Worm (Caenorhabditis elegans) whole organism, young adult: ENCODE data around the gene tag-322.

Source experiments
- B0261.1 ChIP-seq: sonication (generic microtip); optimal IDR thresholded peaks from 2 replicates; lab custom pipeline; 2016; ENCODE audit warnings: mild to moderate bottlenecking, missing genetic modification characterization, moderate library complexity, missing compliant biosample characterization
- F10E7.11 ChIP-seq: sonication (generic microtip); optimal IDR thresholded peaks from 2 replicates; lab custom pipeline; 2017; ENCODE audit warnings: mild to moderate bottlenecking, missing genetic modification characterization, moderate library complexity, missing compliant biosample characterization
- F23B12.7 ChIP-seq: sonication (generic microtip); optimal IDR thresholded peaks from 2 replicates; lab custom pipeline; 2017; ENCODE audit warnings: missing genetic modification characterization, mild to moderate bottlenecking, missing compliant biosample characterization, antibody characterized with exemption, moderate library complexity; ENCODE audit not compliant: insufficient read depth
- F37B4.10 ChIP-seq: fragments of 200-800 bp; sonication (Bioruptor generic); IDR thresholded peaks from 2 replicates; pipeline ENCODE4 v1.3.6; 2022; ENCODE audit warnings: missing genetic modification characterization, missing compliant biosample characterization
- F49E8.2 ChIP-seq: sonication (generic microtip); optimal IDR thresholded peaks from 3 replicates; lab custom pipeline; 2017; ENCODE audit warnings: missing genetic modification characterization, mild to moderate bottlenecking, missing compliant biosample characterization, antibody characterized with exemption, moderate library complexity; ENCODE audit not compliant: insufficient read depth
- F55B11.4 ChIP-seq: sonication (generic microtip); optimal IDR thresholded peaks from 2 replicates; lab custom pipeline; 2016; ENCODE audit warnings: missing compliant biosample characterization, missing genetic modification characterization, borderline replicate concordance; ENCODE audit not compliant: insufficient read depth
- F57A8.1 ChIP-seq: fragments of 200-800 bp; sonication (Bioruptor generic); optimal IDR thresholded peaks from 2 replicates; lab custom pipeline; 2018; ENCODE audit warnings: mild to moderate bottlenecking, missing genetic modification characterization, moderate library complexity, missing compliant biosample characterization
- T26A5.8 ChIP-seq: sonication (generic microtip); optimal IDR thresholded peaks from 2 replicates; lab custom pipeline; 2016; ENCODE audit warnings: missing genetic modification characterization, missing compliant biosample characterization
- Y56A3A.18 ChIP-seq: fragments of 200-800 bp; sonication (Bioruptor generic); IDR thresholded peaks from 2 replicates; pipeline ENCODE4 v1.3.6; 2022; ENCODE audit warnings: missing genetic modification reagents, missing genetic modification characterization, missing compliant biosample characterization
- Y67H2A.10 ChIP-seq: fragments of 200-800 bp; sonication (Bioruptor generic); conservative IDR thresholded peaks from 2 replicates; pipeline ENCODE4 v1.3.6; 2022; ENCODE audit warnings: missing genetic modification reagents, missing genetic modification characterization, missing compliant biosample characterization
- Y79H2A.3 ChIP-seq: fragments of 200-800 bp; sonication (Bioruptor generic); conservative IDR thresholded peaks from 2 replicates; pipeline ENCODE4 v1.3.6; 2022; ENCODE audit warnings: missing genetic modification reagents, missing genetic modification characterization, missing compliant biosample characterization
- akir-1 ChIP-seq: fragments of 200-800 bp; sonication (Bioruptor generic); optimal IDR thresholded peaks from 2 replicates; lab custom pipeline; 2018; ENCODE audit warnings: mild to moderate bottlenecking, missing genetic modification characterization, moderate library complexity, missing compliant biosample characterization
- athp-1 ChIP-seq: sonication (generic microtip); optimal IDR thresholded peaks from 2 replicates; lab custom pipeline; 2017; ENCODE audit warnings: mild to moderate bottlenecking, missing genetic modification characterization, missing compliant biosample characterization
- attf-3 ChIP-seq: fragments of 200-800 bp; sonication (Bioruptor generic); conservative IDR thresholded peaks from 2 replicates; pipeline ENCODE4 v1.3.6; 2022; ENCODE audit warnings: missing genetic modification reagents, missing genetic modification characterization, missing compliant biosample characterization
- attf-5 ChIP-seq: fragments of 200-800 bp; sonication (Bioruptor generic); optimal IDR thresholded peaks from 2 replicates; lab custom pipeline; 2018; ENCODE audit warnings: mild to moderate bottlenecking, missing genetic modification characterization, missing compliant biosample characterization
- attf-6 ChIP-seq: fragments of 200-800 bp; sonication (Bioruptor generic); IDR thresholded peaks from 2 replicates; pipeline ENCODE4 v1.3.6; 2022; ENCODE audit warnings: missing genetic modification reagents, missing genetic modification characterization, missing compliant biosample characterization
- bed-2 ChIP-seq: fragments of 200-800 bp; sonication (Bioruptor generic); IDR thresholded peaks from 2 replicates; pipeline ENCODE4 v1.3.6; 2022; ENCODE audit warnings: missing genetic modification reagents, missing genetic modification characterization, missing compliant biosample characterization
- cebp-1 ChIP-seq, 2 experiments: fragments of 200-800 bp in 1 of 2; sonication (Bioruptor generic) in 1 of 2; sonication (generic microtip) in 1 of 2; IDR thresholded peaks in 1 of 2; optimal IDR thresholded peaks in 1 of 2; 2 replicates each; pipeline versions ENCODE4 v1.3.6 to Lab custom; 2017 to 2022; ENCODE audit warnings: missing compliant biosample characterization in 2 of 2, missing genetic modification characterization in 2 of 2, mild to moderate bottlenecking in 1 of 2, missing genetic modification reagents in 1 of 2, moderate library complexity in 1 of 2
- ceh-91 ChIP-seq: fragments of 200-800 bp; sonication (Bioruptor generic); IDR thresholded peaks from 2 replicates; pipeline ENCODE4 v1.3.6; 2022; ENCODE audit warnings: missing genetic modification reagents, missing genetic modification characterization, missing compliant biosample characterization
- chd-7 ChIP-seq: sonication (generic microtip); optimal IDR thresholded peaks from 2 replicates; lab custom pipeline; 2016; ENCODE audit warnings: mild to moderate bottlenecking, missing genetic modification characterization, moderate library complexity, missing compliant biosample characterization
- dpff-1 ChIP-seq: sonication (generic microtip); optimal IDR thresholded peaks from 2 replicates; lab custom pipeline; 2017; ENCODE audit warnings: mild to moderate bottlenecking, missing genetic modification characterization, missing compliant biosample characterization
- efl-1 ChIP-seq: fragments of 150-350 bp; optimal IDR thresholded peaks from 2 replicates; lab custom pipeline; 2014; ENCODE audit warnings: missing biosample characterization, missing genetic modification reagents, missing genetic modification characterization
- hlh-26 ChIP-seq: fragments of 200-800 bp; sonication (Bioruptor generic); conservative IDR thresholded peaks from 2 replicates; pipeline ENCODE4 v1.3.6; 2022; ENCODE audit warnings: missing genetic modification reagents, missing genetic modification characterization, missing compliant biosample characterization
- hmg-1.2 ChIP-seq: fragments of 200-800 bp; sonication (Bioruptor generic); IDR thresholded peaks from 2 replicates; pipeline ENCODE4 v1.3.6; 2022; ENCODE audit warnings: missing genetic modification reagents, missing genetic modification characterization, missing compliant biosample characterization
- hsf-1 ChIP-seq: fragments of 200-800 bp; sonication (Bioruptor generic); IDR thresholded peaks from 2 replicates; pipeline ENCODE4 v1.3.6; 2022; ENCODE audit warnings: missing genetic modification reagents, missing genetic modification characterization, missing compliant biosample characterization
- let-526 ChIP-seq: fragments of 200-800 bp; sonication (Bioruptor generic); IDR thresholded peaks from 2 replicates; pipeline ENCODE4 v1.3.6; 2022; ENCODE audit warnings: missing genetic modification reagents, missing genetic modification characterization, missing compliant biosample characterization
- let-607 ChIP-seq, 2 experiments: fragments of 200-800 bp in 1 of 2; sonication (Bioruptor generic) in 1 of 2; sonication (generic microtip) in 1 of 2; optimal IDR thresholded peaks; 2 replicates each; lab custom pipeline; 2016 to 2018; ENCODE audit warnings: mild to moderate bottlenecking in 2 of 2, missing compliant biosample characterization in 2 of 2, missing genetic modification characterization in 2 of 2, moderate library complexity in 2 of 2, missing genotype in 1 of 2
- lsl-1 ChIP-seq: fragments of 200-800 bp; sonication (Bioruptor generic); optimal IDR thresholded peaks from 2 replicates; lab custom pipeline; 2018; ENCODE audit warnings: mild to moderate bottlenecking, missing genetic modification characterization, moderate library complexity, missing compliant biosample characterization
- lsy-27 ChIP-seq: sonication (generic microtip); optimal IDR thresholded peaks from 2 replicates; lab custom pipeline; 2017; ENCODE audit warnings: missing genetic modification characterization, mild to moderate bottlenecking, missing compliant biosample characterization, antibody characterized with exemption, missing genotype, borderline replicate concordance; ENCODE audit not compliant: insufficient read depth
- madf-8 ChIP-seq: fragments of 200-800 bp; sonication (Bioruptor generic); conservative IDR thresholded peaks from 2 replicates; pipeline ENCODE4 v1.3.6; 2022; ENCODE audit warnings: missing genetic modification reagents, missing genetic modification characterization, missing compliant biosample characterization
- mcd-1 ChIP-seq: fragments of 200-800 bp; sonication (Bioruptor generic); IDR thresholded peaks from 2 replicates; pipeline ENCODE4 v1.3.6; 2022; ENCODE audit warnings: missing genetic modification reagents, missing genetic modification characterization, missing compliant biosample characterization
- mel-28 ChIP-seq: sonication (generic microtip); optimal IDR thresholded peaks from 2 replicates; lab custom pipeline; 2016; ENCODE audit warnings: borderline replicate concordance, mild to moderate bottlenecking, missing genetic modification characterization, missing compliant biosample characterization
- nfyb-1 ChIP-seq: fragments of 200-800 bp; sonication (Bioruptor generic); IDR thresholded peaks from 2 replicates; pipeline ENCODE4 v1.3.6; 2022; ENCODE audit warnings: missing genetic modification reagents, missing genetic modification characterization, missing compliant biosample characterization
- nhr-179 ChIP-seq: sonication (generic microtip); optimal IDR thresholded peaks from 2 replicates; lab custom pipeline; 2016; ENCODE audit warnings: mild to moderate bottlenecking, missing genetic modification characterization, missing compliant biosample characterization
- sdz-38 ChIP-seq: sonication (generic microtip); optimal IDR thresholded peaks from 2 replicates; lab custom pipeline; 2016; ENCODE audit warnings: missing genotype, missing genetic modification characterization, missing compliant biosample characterization
- sea-2 ChIP-seq: fragments of 200-800 bp; sonication (Bioruptor generic); IDR thresholded peaks from 2 replicates; pipeline ENCODE4 v1.3.6; 2022; ENCODE audit warnings: missing genetic modification characterization, missing compliant biosample characterization
- snpc-1.3 ChIP-seq: sonication (generic microtip); optimal IDR thresholded peaks from 2 replicates; lab custom pipeline; 2017; ENCODE audit warnings: missing genetic modification characterization, mild to moderate bottlenecking, missing compliant biosample characterization, antibody characterized with exemption, moderate library complexity, missing genotype, missing genetic modification reagents; ENCODE audit not compliant: insufficient read depth
- snpc-3.4 ChIP-seq: sonication (generic microtip); optimal IDR thresholded peaks from 2 replicates; lab custom pipeline; 2017; ENCODE audit warnings: missing genetic modification characterization, mild to moderate bottlenecking, missing compliant biosample characterization, antibody characterized with exemption, moderate library complexity, missing genotype, missing genetic modification reagents
- snpc-4 ChIP-seq, 5 experiments: fragments of 150-350 bp in 1 of 5; sonication (generic microtip) in 4 of 5; optimal IDR thresholded peaks; 2 replicates each; lab custom pipeline; 2014 to 2018; ENCODE audit warnings: missing genetic modification characterization in 5 of 5, missing biosample characterization in 3 of 5, antibody characterized with exemption in 2 of 5, mild to moderate bottlenecking in 2 of 5, missing compliant biosample characterization in 2 of 5, missing genotype in 2 of 5, moderate library complexity in 2 of 5, missing genetic modification reagents in 1 of 5
- somi-1 ChIP-seq: fragments of 200-800 bp; sonication (Bioruptor generic); optimal IDR thresholded peaks from 2 replicates; lab custom pipeline; 2018; ENCODE audit warnings: mild to moderate bottlenecking, missing genetic modification characterization, missing compliant biosample characterization
- tlf-1 ChIP-seq: fragments of 200-800 bp; sonication (Bioruptor generic); optimal IDR thresholded peaks from 2 replicates; lab custom pipeline; 2018; ENCODE audit warnings: mild to moderate bottlenecking, missing genetic modification characterization, missing compliant biosample characterization
- unc-130 ChIP-seq: sonication (generic microtip); optimal IDR thresholded peaks from 2 replicates; lab custom pipeline; 2016; ENCODE audit warnings: missing genetic modification reagents, missing genetic modification characterization, missing compliant biosample characterization
- zfh-2 ChIP-seq: fragments of 200-800 bp; sonication (Bioruptor generic); conservative IDR thresholded peaks from 2 replicates; pipeline ENCODE4 v1.3.6; 2022; ENCODE audit warnings: missing genetic modification reagents, missing genetic modification characterization, missing compliant biosample characterization
- ztf-22 ChIP-seq: fragments of 200-800 bp; sonication (Bioruptor generic); optimal IDR thresholded peaks from 2 replicates; lab custom pipeline; 2018; ENCODE audit warnings: mild to moderate bottlenecking, missing genetic modification characterization, moderate library complexity, missing compliant biosample characterization
- ztf-26 ChIP-seq: sonication (generic microtip); optimal IDR thresholded peaks from 2 replicates; lab custom pipeline; 2017; ENCODE audit warnings: missing genetic modification characterization, missing compliant biosample characterization

Gene tag-322

DNA sequence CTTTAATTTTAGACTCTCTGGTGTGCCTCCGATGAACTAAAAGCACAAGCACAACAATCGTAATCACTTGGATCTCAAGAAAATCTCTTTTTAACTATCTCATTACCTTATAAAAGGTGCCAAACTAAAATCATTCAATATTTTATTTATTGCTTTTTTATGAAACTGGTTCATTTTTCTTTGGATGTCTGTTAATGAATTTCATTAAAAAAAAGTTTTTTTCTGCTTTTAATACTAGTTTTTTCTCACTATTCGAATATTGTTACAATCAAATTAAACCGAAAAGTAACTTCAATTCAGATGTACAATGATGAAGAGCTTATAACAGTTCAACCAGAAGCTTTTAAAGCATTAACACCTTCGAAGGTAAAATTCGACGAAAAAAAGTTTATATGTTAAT, 9.6 kb downstream of the tag-322 start, which contains the start of gene swd-2.1:
TSS of gene swd-2.1 (plus strand) at position 301 of the 400 bp plus-strand sequence.
- no peak for TF ChIP-seq hsf-1 (GFP tag; lab: Robert Waterston, UW)
- no peak for TF ChIP-seq ceh-91 (GFP tag; lab: Robert Waterston, UW)
- no peak for TF ChIP-seq madf-8

DNA sequence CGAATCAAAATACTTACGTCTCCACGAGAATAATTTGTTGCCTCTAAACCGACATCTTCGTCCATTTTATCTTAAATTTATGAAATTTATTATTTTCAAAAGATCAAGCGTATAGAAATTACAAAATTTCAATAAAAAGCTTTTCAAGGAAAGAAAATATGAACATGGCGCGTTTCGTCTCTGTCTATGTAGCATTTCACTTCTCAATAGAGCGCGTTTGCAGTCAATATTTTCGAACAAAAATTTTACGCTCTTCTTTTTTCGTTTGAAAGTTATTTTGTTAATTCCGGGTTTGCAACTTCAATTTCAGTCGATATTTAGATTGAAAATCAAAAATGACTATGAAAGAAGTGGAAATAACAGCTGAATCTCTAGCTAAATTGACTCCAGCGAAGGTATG, 11.2 kb downstream of the tag-322 start, which contains the start of the genes hcf-1 and swd-2.2:
TSS of gene hcf-1 (minus strand) at position 70 of the 400 bp plus-strand sequence.
TSS of gene swd-2.2 (plus strand) at position 206 of the 400 bp plus-strand sequence.
- no peak for TF ChIP-seq zfh-2 (GFP tag; lab: Robert Waterston, UW)
- TF ChIP-seq Y79H2A.3 (GFP tag; lab: Robert Waterston, UW) = no peak
- no peak for TF ChIP-seq unc-130 (GFP tag; lab: Kevin White, UChicago)
- TF ChIP-seq attf-3 (GFP tag; lab: Robert Waterston, UW) = no peak
- TF ChIP-seq B0261.1 (tag; lab: Kevin White, UChicago) = no peak
- no peak for TF ChIP-seq bed-2 (GFP tag; lab: Robert Waterston, UW)
- TF ChIP-seq hmg-1.2 (GFP tag; lab: Robert Waterston, UW) = 0 out of 2 replicates have a peak, but pooled peaks have one; percentile 5
- TF ChIP-seq sdz-38 = no peak
- TF ChIP-seq chd-7 (tag; lab: Kevin White, UChicago) = no peak
- TF ChIP-seq snpc-1.3 = peak; percentile 18
- TF ChIP-seq sea-2 (GFP tag; lab: Robert Waterston, UW) = no peak
- TF ChIP-seq cebp-1 (GFP tag; IDR thresholded peaks at IDR 0.05; lab: Robert Waterston, UW) = no peak
- TF ChIP-seq cebp-1 (tag; optimal IDR thresholded peaks at IDR 0.05; lab: Kevin White, UChicago) = no peak
- TF ChIP-seq snpc-4 (GFP tag; optimal IDR thresholded peaks at IDR 0.05; lab: Kevin White, UChicago) = no peak
- no peak for TF ChIP-seq snpc-4 (tag; optimal IDR thresholded peaks at IDR 0.05; lab: Kevin White, UChicago)
- no peak for TF ChIP-seq let-607 (tag; optimal IDR thresholded peaks at IDR 0.05; lab: Kevin White, UChicago)
- no peak for TF ChIP-seq dpff-1 (tag; lab: Kevin White, UChicago)
- no peak for TF ChIP-seq tlf-1 (GFP tag; lab: Kevin White, UChicago)
- TF ChIP-seq nfyb-1 (GFP tag; lab: Robert Waterston, UW) = no peak
- TF ChIP-seq attf-5 (GFP tag; lab: Kevin White, UChicago) = peak; percentile 8
- TF ChIP-seq T26A5.8 (tag; lab: Kevin White, UChicago) = no peak
- TF ChIP-seq efl-1 (GFP tag; lab: Kevin White, UChicago) = peak; percentile 56
- no peak for TF ChIP-seq let-526 (GFP tag; lab: Robert Waterston, UW)
- no peak for TF ChIP-seq athp-1 (tag; lab: Kevin White, UChicago)
- no peak for TF ChIP-seq akir-1
- no peak for TF ChIP-seq F37B4.10 (GFP tag; lab: Robert Waterston, UW)
- TF ChIP-seq snpc-3.4 (tag; lab: Kevin White, UChicago) = no peak
- TF ChIP-seq F23B12.7 (tag; lab: Kevin White, UChicago) = peak; percentile 33
- TF ChIP-seq Y67H2A.10 = no peak
- no peak for TF ChIP-seq ztf-26 (tag; lab: Kevin White, UChicago)
- no peak for TF ChIP-seq ztf-22 (GFP tag; lab: Kevin White, UChicago)
- TF ChIP-seq mcd-1 (GFP tag; lab: Robert Waterston, UW) = peak; percentile 80
- no peak for TF ChIP-seq nhr-179 (tag; lab: Kevin White, UChicago)
- no peak for TF ChIP-seq F57A8.1
- TF ChIP-seq Y56A3A.18 = no peak
- peak; percentile 42 for TF ChIP-seq lsl-1 (GFP tag; lab: Kevin White, UChicago)
- TF ChIP-seq F10E7.11 (tag; lab: Kevin White, UChicago) = no peak
- TF ChIP-seq hlh-26 (GFP tag; lab: Robert Waterston, UW) = no peak
- no peak for TF ChIP-seq somi-1 (GFP tag; lab: Kevin White, UChicago)
- TF ChIP-seq F55B11.4 (tag; lab: Kevin White, UChicago) = no peak
- no peak for TF ChIP-seq attf-6 (GFP tag; lab: Robert Waterston, UW)
- no peak for TF ChIP-seq mel-28 (tag; lab: Kevin White, UChicago)
- no peak for TF ChIP-seq lsy-27 (tag; lab: Kevin White, UChicago)
- TF ChIP-seq F49E8.2 (tag; lab: Kevin White, UChicago) = no peak
